Fruit fly (Drosophila melanogaster): Measurements from ENCODE around the gene CG4009.

Gene CG4009

DNA sequence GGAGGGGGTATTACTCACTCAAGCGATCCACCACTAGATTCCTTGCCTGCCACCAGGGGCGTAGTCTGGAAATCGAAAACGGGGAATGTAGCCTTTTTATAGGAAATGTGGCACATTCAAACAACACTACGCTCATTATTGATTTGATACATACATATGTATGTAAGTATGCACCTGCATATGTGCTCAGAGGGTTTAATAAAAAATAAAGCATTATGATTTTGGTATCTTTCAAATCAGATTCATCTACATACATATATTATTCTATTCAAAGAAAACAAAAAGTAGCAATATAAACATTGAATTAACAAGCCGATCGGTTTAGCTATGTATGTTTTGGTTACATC, 21.0 kb upstream of the CG4009 start (continued):
- TF ChIP-seq Hr38 (GFP tag; optimal IDR thresholded peaks at IDR 0.05) (no peak), Met (GFP tag; optimal IDR thresholded peaks at IDR 0.05) (peak; percentile 46), CG11902 (GFP tag; optimal IDR thresholded peaks at IDR 0.05) (peak; percentile 17), topi (GFP tag; optimal IDR thresholded peaks at IDR 0.05) (peak; percentile 20), fkh (GFP tag; optimal IDR thresholded peaks at IDR 0.05) (no peak)

- TF ChIP-seq CG31627 (GFP tag; optimal IDR thresholded peaks at IDR 0.05) (no peak), esn (GFP tag; optimal IDR thresholded peaks at IDR 0.05) (peak; percentile 28), CG8632 (GFP tag; optimal IDR thresholded peaks at IDR 0.05) (no peak), Eip93F (GFP tag; optimal IDR thresholded peaks at IDR 0.05) (no peak), Gug (GFP tag; IDR thresholded peaks at IDR 0.05) (peak; percentile 39; the same call in 1 of the 2 replicates), CG11762 (GFP tag; optimal IDR thresholded peaks at IDR 0.05; ENCODE audit: insufficient read depth) (no peak), achi (GFP tag; optimal IDR thresholded peaks at IDR 0.05) (no peak), CG3032 (tag; optimal IDR thresholded peaks at IDR 0.05) (peak; percentile 9), CG32006 (GFP tag; optimal IDR thresholded peaks at IDR 0.05) (peak; percentile 34), dsx (GFP tag; optimal IDR thresholded peaks at IDR 0.05; ENCODE audit: poor library complexity, severe bottlenecking) (peak; percentile 84), CG15336 (GFP tag; IDR thresholded peaks at IDR 0.05) (peak; percentile 52; the same call in 1 of the 2 replicates), fkh (GFP tag; optimal IDR thresholded peaks at IDR 0.05) (peak; percentile 91), CG8119 (GFP tag; IDR thresholded peaks at IDR 0.05) (peak; percentile 61), Met (GFP tag; optimal IDR thresholded peaks at IDR 0.05) (no peak), Eip78C (GFP tag) (peak; percentile 68), OdsH (GFP tag; optimal IDR thresholded peaks at IDR 0.05) (peak; percentile 1), topi (GFP tag; optimal IDR thresholded peaks at IDR 0.05) (peak; percentile 19), Hr39 (GFP tag; optimal IDR thresholded peaks at IDR 0.05) (no peak), ss (GFP tag; optimal IDR thresholded peaks at IDR 0.05) (peak; percentile 88 to 99), vri (GFP tag; optimal IDR thresholded peaks at IDR 0.05) (peak; percentile 99), CG4318 (GFP tag; optimal IDR thresholded peaks at IDR 0.05) (no peak), CG6792 (GFP tag; optimal IDR thresholded peaks at IDR 0.05) (no peak), CG11902 (GFP tag; optimal IDR thresholded peaks at IDR 0.05) (no peak), CG10669 (GFP tag; optimal IDR thresholded peaks at IDR 0.05) (no peak), Ets21C (GFP tag; optimal IDR thresholded peaks at IDR 0.05) (no peak), Lpt (GFP tag; optimal IDR thresholded peaks at IDR 0.05) (peak; percentile 70), fd85E (GFP tag; optimal IDR thresholded peaks at IDR 0.05) (no peak), dac (GFP tag; optimal IDR thresholded peaks at IDR 0.05) (peak; percentile 13), CG34406 (GFP tag; optimal IDR thresholded peaks at IDR 0.05) (no peak), eg (GFP tag; IDR thresholded peaks at IDR 0.05) (peak; percentile 71), net (GFP tag; optimal IDR thresholded peaks at IDR 0.05) (peak; percentile 56), Smox (GFP tag; optimal IDR thresholded peaks at IDR 0.05) (no peak), Eip75B (GFP tag; optimal IDR thresholded peaks at IDR 0.05) (peak; percentile 55), Ets96B (tag; optimal IDR thresholded peaks at IDR 0.05) (peak; percentile 53), lz (GFP tag; optimal IDR thresholded peaks at IDR 0.05) (no peak), Hr4 (GFP tag; optimal IDR thresholded peaks at IDR 0.05) (no peak), CG6808 (GFP tag; optimal IDR thresholded peaks at IDR 0.05) (peak; percentile 69), CG6854 (GFP tag; optimal IDR thresholded peaks at IDR 0.05) (peak; percentile 81), CG7368 (GFP tag; optimal IDR thresholded peaks at IDR 0.05) (peak; percentile 9), acj6 (GFP tag; optimal IDR thresholded peaks at IDR 0.05) (no peak), pdm3 (GFP tag; optimal IDR thresholded peaks at IDR 0.05) (peak; percentile 8), CG8319 (GFP tag; optimal IDR thresholded peaks at IDR 0.05) (no peak), Hr38 (GFP tag; optimal IDR thresholded peaks at IDR 0.05) (no peak), CG9139 (GFP tag; optimal IDR thresholded peaks at IDR 0.05) (peak; percentile 65), Sox102F (GFP tag; optimal IDR thresholded peaks at IDR 0.05) (peak; percentile 40), CG1621 (tag; optimal IDR thresholded peaks at IDR 0.05) (peak; percentile 72), CG6163 (GFP tag; IDR thresholded peaks at IDR 0.05) (peak; percentile 71), cyc (GFP tag; optimal IDR thresholded peaks at IDR 0.05) (no peak)
Observed at dm6 chr3R:17056183-17056904, 20.5 kb upstream of the CG4009 start.
